Worm (Caenorhabditis elegans) whole organism, L2 larva: ENCODE results near the gene C27A2.12.

Experiments used
- ceh-82 ChIP-seq: fragments of 150-350 bp; optimal IDR thresholded peaks from 2 replicates; lab custom pipeline; 2014; ENCODE audit warnings: missing biosample characterization, missing genetic modification characterization
- lin-39 ChIP-seq: fragments of 150-350 bp; optimal IDR thresholded peaks from 2 replicates; lab custom pipeline; 2014; ENCODE audit warnings: missing biosample characterization, missing genetic modification reagents, missing genetic modification characterization
- nhr-12 ChIP-seq: fragments of 150-350 bp; optimal IDR thresholded peaks from 2 replicates; lab custom pipeline; 2014; ENCODE audit warnings: missing biosample characterization, missing genetic modification characterization
- nhr-129 ChIP-seq: fragments of 150-350 bp; optimal IDR thresholded peaks from 2 replicates; lab custom pipeline; 2014; ENCODE audit warnings: missing biosample characterization, missing genetic modification characterization
- zag-1 ChIP-seq: fragments of 150-350 bp; optimal IDR thresholded peaks from 2 replicates; lab custom pipeline; 2014; ENCODE audit warnings: missing biosample characterization, missing genetic modification characterization
- ztf-11 ChIP-seq: sonication (generic microtip); optimal IDR thresholded peaks from 2 replicates; lab custom pipeline; 2017; ENCODE audit warnings: missing biosample characterization, missing genetic modification characterization

DNA sequence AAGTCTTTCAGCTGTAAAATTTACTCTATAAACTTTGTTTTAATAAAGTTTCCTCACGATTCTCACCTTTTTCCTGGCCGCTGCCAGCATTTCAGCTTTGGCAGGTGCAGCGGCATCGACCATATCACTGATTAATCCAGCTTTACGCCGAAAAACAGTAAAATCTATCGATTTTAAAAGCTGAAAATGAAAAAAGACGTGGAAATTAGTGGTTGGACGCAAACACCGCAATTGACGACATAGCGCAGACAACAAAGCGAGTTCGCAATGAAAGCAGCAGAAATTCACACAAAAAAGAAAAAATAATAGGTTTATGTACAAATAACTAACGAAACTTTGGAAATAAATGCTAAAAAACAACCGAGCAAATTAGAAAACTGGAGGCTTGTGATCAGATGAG lies 18.0 kb downstream of the C27A2.12 start, which contains the start of gene golg-2:
- no peak for TF ChIP-seq ztf-11
- TF ChIP-seq ceh-82 (tag; lab: Kevin White, UChicago) = no peak
- no peak for TF ChIP-seq nhr-12 (tag; lab: Kevin White, UChicago)
- no peak for TF ChIP-seq zag-1 (tag; lab: Kevin White, UChicago)
- TF ChIP-seq nhr-129 (tag; lab: Kevin White, UChicago) = peak; percentile 19
- TF ChIP-seq lin-39 (tag; lab: Kevin White, UChicago) = no peak
